Worm (Caenorhabditis elegans) whole organism, L4 larva: ENCODE results near the gene cbp-3.

Source experiments
- D1046.2 ChIP-seq: fragments of 200-800 bp; sonication (Bioruptor generic); IDR thresholded peaks from 2 replicates; pipeline ENCODE4 v1.3.6; 2022; ENCODE audit warnings: missing genetic modification characterization, missing compliant biosample characterization
- F10B5.3 ChIP-seq: sonication (generic microtip); optimal IDR thresholded peaks from 2 replicates; lab custom pipeline; 2016; ENCODE audit warnings: mild to moderate bottlenecking, missing genetic modification characterization, missing compliant biosample characterization
- F44E2.7 ChIP-seq: fragments of 200-800 bp; sonication (Bioruptor generic); IDR thresholded peaks from 2 replicates; pipeline ENCODE4 v2.1.2; 2022; ENCODE audit warnings: missing genetic modification characterization, missing compliant biosample characterization
- F49E8.2 ChIP-seq: sonication (generic microtip); optimal IDR thresholded peaks from 2 replicates; lab custom pipeline; 2016; ENCODE audit warnings: missing compliant biosample characterization, mild to moderate bottlenecking, missing genetic modification characterization, borderline replicate concordance
- R02D3.7 ChIP-seq: fragments of 150-350 bp; sonication (generic microtip); optimal IDR thresholded peaks from 3 replicates; lab custom pipeline; 2014; ENCODE audit warnings: missing biosample characterization, missing genetic modification characterization
- aly-2 ChIP-seq: sonication (generic microtip); optimal IDR thresholded peaks from 2 replicates; lab custom pipeline; 2018; ENCODE audit warnings: missing biosample characterization, missing genetic modification characterization
- ama-1 ChIP-seq: fragments of 150-350 bp; optimal IDR thresholded peaks from 2 replicates; lab custom pipeline; 2014; ENCODE audit warnings: inconsistent platforms, mixed read lengths
- arid-1 ChIP-seq: fragments of 200-800 bp; sonication (Bioruptor generic); conservative IDR thresholded peaks from 2 replicates; pipeline ENCODE4 v1.3.6; 2022; ENCODE audit warnings: missing genetic modification reagents, missing genetic modification characterization, missing compliant biosample characterization
- ceh-32 ChIP-seq: sonication (generic microtip); optimal IDR thresholded peaks from 2 replicates; lab custom pipeline; 2016; ENCODE audit warnings: mild to moderate bottlenecking, missing genetic modification characterization, missing compliant biosample characterization; ENCODE audit not compliant: poor library complexity
- ceh-62 ChIP-seq: sonication (generic microtip); optimal IDR thresholded peaks from 2 replicates; lab custom pipeline; 2017; ENCODE audit warnings: missing biosample characterization, missing genetic modification characterization
- ceh-82 ChIP-seq: sonication (generic microtip); optimal IDR thresholded peaks from 2 replicates; lab custom pipeline; 2017; ENCODE audit warnings: missing biosample characterization, missing genetic modification characterization
- ces-1 ChIP-seq: fragments of 150-350 bp; sonication (generic microtip); optimal IDR thresholded peaks from 4 replicates; lab custom pipeline; 2014; ENCODE audit warnings: missing biosample characterization, missing genetic modification reagents, missing genetic modification characterization
- daf-12 ChIP-seq: fragments of 150-350 bp; optimal IDR thresholded peaks from 2 replicates; lab custom pipeline; 2014; ENCODE audit warnings: missing biosample characterization, missing genetic modification reagents, missing genetic modification characterization
- daf-16 ChIP-seq, 3 experiments: sonication (generic microtip); optimal IDR thresholded peaks; 2 replicates each; lab custom pipeline; 2016 to 2017; ENCODE audit warnings: missing genetic modification characterization in 3 of 3, missing genetic modification reagents in 3 of 3, mild to moderate bottlenecking in 2 of 3, missing compliant biosample characterization in 2 of 3, missing biosample characterization in 1 of 3, moderate library complexity in 1 of 3
- daf-8 ChIP-seq: fragments of 200-800 bp; sonication (Bioruptor generic); IDR thresholded peaks from 2 replicates; pipeline ENCODE4 v1.3.6; 2022; ENCODE audit warnings: missing genetic modification characterization, missing compliant biosample characterization
- dmd-6 ChIP-seq: fragments of 200-800 bp; sonication (Bioruptor generic); IDR thresholded peaks from 2 replicates; pipeline ENCODE4 v1.3.6; 2022; ENCODE audit warnings: missing genetic modification reagents, missing genetic modification characterization, missing compliant biosample characterization
- dmd-9 ChIP-seq: fragments of 200-800 bp; sonication (Bioruptor generic); IDR thresholded peaks from 2 replicates; pipeline ENCODE4 v1.3.6; 2022; ENCODE audit warnings: missing genetic modification reagents, missing genetic modification characterization, missing compliant biosample characterization
- dpl-1 ChIP-seq: fragments of 150-350 bp; optimal IDR thresholded peaks from 2 replicates; lab custom pipeline; 2014; ENCODE audit warnings: missing biosample characterization, missing genetic modification reagents, missing genetic modification characterization
- duxl-1 ChIP-seq: sonication (generic microtip); optimal IDR thresholded peaks from 2 replicates; lab custom pipeline; 2016; ENCODE audit warnings: mild to moderate bottlenecking, missing genetic modification characterization, moderate library complexity, missing compliant biosample characterization; ENCODE audit not compliant: poor library complexity
- dve-1 ChIP-seq: sonication (generic microtip); optimal IDR thresholded peaks from 2 replicates; lab custom pipeline; 2017; ENCODE audit warnings: antibody characterized with exemption, mild to moderate bottlenecking, missing genetic modification characterization, missing compliant biosample characterization; ENCODE audit not compliant: insufficient read depth
- egl-27 ChIP-seq: sonication (generic microtip); optimal IDR thresholded peaks from 3 replicates; lab custom pipeline; 2017; ENCODE audit warnings: missing biosample characterization, missing genetic modification reagents, missing genetic modification characterization
- egl-43 ChIP-seq: fragments of 200-800 bp; sonication (Bioruptor generic); IDR thresholded peaks from 2 replicates; pipeline ENCODE4 v1.3.6; 2022; ENCODE audit warnings: missing genetic modification reagents, missing genetic modification characterization, missing compliant biosample characterization
- gei-8 ChIP-seq: fragments of 200-800 bp; sonication (Bioruptor generic); optimal IDR thresholded peaks from 2 replicates; lab custom pipeline; 2018; ENCODE audit warnings: mild to moderate bottlenecking, missing genetic modification characterization, missing compliant biosample characterization
- hlh-11 ChIP-seq: fragments of 200-800 bp; sonication (Bioruptor generic); optimal IDR thresholded peaks from 2 replicates; lab custom pipeline; 2018; ENCODE audit warnings: mild to moderate bottlenecking, missing genetic modification characterization, missing compliant biosample characterization
- hlh-30 ChIP-seq: sonication (generic microtip); optimal IDR thresholded peaks from 2 replicates; lab custom pipeline; 2017; ENCODE audit warnings: antibody characterized with exemption, mild to moderate bottlenecking, missing genetic modification characterization, missing compliant biosample characterization; ENCODE audit not compliant: insufficient read depth
- lim-7 ChIP-seq: fragments of 200-800 bp; sonication (Bioruptor generic); IDR thresholded peaks from 2 replicates; pipeline ENCODE4 v1.3.6; 2022; ENCODE audit warnings: missing genetic modification characterization, missing compliant biosample characterization
- lin-15B ChIP-seq: fragments of 150-350 bp; sonication (generic microtip); optimal IDR thresholded peaks from 3 replicates; lab custom pipeline; 2014; ENCODE audit warnings: missing biosample characterization, missing genetic modification characterization
- lsy-2 ChIP-seq, 2 experiments: fragments of 150-350 bp in 1 of 2; sonication (generic microtip) in 1 of 2; optimal IDR thresholded peaks; 2 replicates each; lab custom pipeline; 2014 to 2017; ENCODE audit warnings: missing biosample characterization in 2 of 2, missing genetic modification characterization in 2 of 2
- mep-1 ChIP-seq: fragments of 150-350 bp; sonication (generic microtip); optimal IDR thresholded peaks from 3 replicates; lab custom pipeline; 2014; ENCODE audit warnings: missing biosample characterization, missing genetic modification characterization
- mxl-3 ChIP-seq: fragments of 200-800 bp; sonication (Bioruptor generic); optimal IDR thresholded peaks from 2 replicates; lab custom pipeline; 2018; ENCODE audit warnings: mild to moderate bottlenecking, missing genetic modification characterization, missing compliant biosample characterization
- nhr-102 ChIP-seq: sonication (generic microtip); optimal IDR thresholded peaks from 2 replicates; lab custom pipeline; 2016; ENCODE audit warnings: mild to moderate bottlenecking, missing genetic modification characterization, moderate library complexity, missing compliant biosample characterization
- nhr-111 ChIP-seq: fragments of 200-800 bp; sonication (Bioruptor generic); optimal IDR thresholded peaks from 2 replicates; lab custom pipeline; 2018; ENCODE audit warnings: mild to moderate bottlenecking, missing genetic modification characterization, missing compliant biosample characterization
- nhr-28 ChIP-seq: fragments of 150-350 bp; optimal IDR thresholded peaks from 2 replicates; lab custom pipeline; 2014; ENCODE audit warnings: missing biosample characterization, missing genetic modification characterization
- nhr-42 ChIP-seq: fragments of 200-800 bp; sonication (Bioruptor generic); IDR thresholded peaks from 2 replicates; pipeline ENCODE4 v1.3.6; 2022; ENCODE audit warnings: missing genetic modification characterization, missing compliant biosample characterization
- nhr-77 ChIP-seq: fragments of 150-350 bp; optimal IDR thresholded peaks from 2 replicates; lab custom pipeline; 2014; ENCODE audit warnings: missing biosample characterization, missing genetic modification characterization
- pha-4 ChIP-seq, 2 experiments: fragments of 150-350 bp in 1 of 2; fragments of 200-800 bp in 1 of 2; sonication (Bioruptor generic) in 1 of 2; IDR thresholded peaks in 1 of 2; optimal IDR thresholded peaks in 1 of 2; 2 replicates each; pipeline versions ENCODE4 v1.3.6 to Lab custom; 2014 to 2022; ENCODE audit warnings: missing genetic modification characterization in 2 of 2, missing genetic modification reagents in 2 of 2, missing biosample characterization in 1 of 2, missing compliant biosample characterization in 1 of 2
- pqm-1 ChIP-seq: sonication (generic microtip); optimal IDR thresholded peaks from 2 replicates; lab custom pipeline; 2017; ENCODE audit warnings: missing biosample characterization, missing genetic modification characterization
- snpc-1.2 ChIP-seq: fragments of 200-800 bp; sonication (Bioruptor generic); IDR thresholded peaks from 2 replicates; pipeline ENCODE4 v1.3.6; 2022; ENCODE audit warnings: missing genetic modification reagents, missing genetic modification characterization, missing compliant biosample characterization
- unc-130 ChIP-seq: sonication (generic microtip); optimal IDR thresholded peaks from 2 replicates; lab custom pipeline; 2016; ENCODE audit warnings: missing genetic modification reagents, missing genetic modification characterization, missing compliant biosample characterization
- unc-39 ChIP-seq: sonication (generic microtip); optimal IDR thresholded peaks from 2 replicates; lab custom pipeline; 2017; ENCODE audit warnings: missing biosample characterization, missing genetic modification characterization
- vab-7 ChIP-seq: fragments of 200-800 bp; sonication (Bioruptor generic); IDR thresholded peaks from 2 replicates; pipeline ENCODE4 v1.3.6; 2022; ENCODE audit warnings: missing genetic modification reagents, missing genetic modification characterization, missing compliant biosample characterization
- zip-2 ChIP-seq: fragments of 150-350 bp; optimal IDR thresholded peaks from 2 replicates; lab custom pipeline; 2014; ENCODE audit warnings: missing biosample characterization, missing genetic modification characterization

The cbp-3 gene

ce11 chrIII:9910608-9911479 is 2.9 kb upstream of the cbp-3 start, which contains the start of the genes cyld-1 and F40F12.9:
Gene cyld-1, minus strand, starts transcription at chrIII:9910658.
Gene F40F12.9, plus strand, starts transcription at chrIII:9911328.
- no peak for TF ChIP-seq unc-130
- peak; percentile 9 for TF ChIP-seq hlh-11 (tag; lab: Kevin White, UChicago)
- no peak for TF ChIP-seq ceh-62
- no peak for TF ChIP-seq pha-4 (GFP tag; IDR thresholded peaks at IDR 0.05; lab: Robert Waterston, UW)
- peak; percentile 62 for TF ChIP-seq pha-4 (tag; optimal IDR thresholded peaks at IDR 0.05; lab: Kevin White, UChicago)
- peak; percentile 1 for TF ChIP-seq dve-1 (tag; lab: Kevin White, UChicago)
- TF ChIP-seq F49E8.2: no peak
- peak; percentile 54 for TF ChIP-seq pqm-1 (tag; lab: Kevin White, UChicago)
- TF ChIP-seq lsy-2 (tag; optimal IDR thresholded peaks at IDR 0.05; lab: Kevin White, UChicago): no peak
- no peak for TF ChIP-seq daf-12
- TF ChIP-seq nhr-102 (tag; lab: Kevin White, UChicago): no peak
- TF ChIP-seq dmd-6 (GFP tag; lab: Robert Waterston, UW): peak; percentile 48; the same call in 1 of the 2 replicates
- TF ChIP-seq duxl-1 (tag; lab: Kevin White, UChicago): no peak
- no peak for TF ChIP-seq mxl-3 (GFP tag; lab: Kevin White, UChicago)
- no peak for TF ChIP-seq daf-16 (GFP tag; optimal IDR thresholded peaks at IDR 0.05; lab: Kevin White, UChicago)
- TF ChIP-seq daf-16 (tag; optimal IDR thresholded peaks at IDR 0.05; lab: Kevin White, UChicago): peak; percentile 51
- peak; percentile 15 for TF ChIP-seq nhr-77
- no peak for TF ChIP-seq mep-1

ce11 chrIII:9912501-9912900 is 1.3 kb upstream of the cbp-3 start:
- TF ChIP-seq ces-1 (GFP tag; lab: Kevin White, UChicago) (no peak), zip-2 (tag; lab: Kevin White, UChicago) (no peak), hlh-30 (tag; lab: Kevin White, UChicago) (peak; percentile 39), aly-2 (tag; lab: Kevin White, UChicago) (no peak), lsy-2 (tag; optimal IDR thresholded peaks at IDR 0.05; lab: Kevin White, UChicago) (peak in 1 of 2 experiments; percentile 6), gei-8 (GFP tag; lab: Kevin White, UChicago) (no peak), nhr-111 (GFP tag; lab: Kevin White, UChicago) (no peak), daf-16 (GFP tag; optimal IDR thresholded peaks at IDR 0.05; lab: Kevin White, UChicago) (no peak), daf-16 (tag; optimal IDR thresholded peaks at IDR 0.05; lab: Kevin White, UChicago) (peak; percentile 19), pqm-1 (tag; lab: Kevin White, UChicago) (no peak), F44E2.7 (GFP tag; lab: Robert Waterston, UW) (no peak), F49E8.2 (no peak), unc-39 (tag; lab: Kevin White, UChicago) (no peak), duxl-1 (tag; lab: Kevin White, UChicago) (no peak), F10B5.3 (tag; lab: Kevin White, UChicago) (no peak), ama-1 (lab: Kevin White, UChicago) (no peak), arid-1 (GFP tag; lab: Robert Waterston, UW) (no peak), ceh-82 (tag; lab: Kevin White, UChicago) (no peak), lin-15B (no peak), D1046.2 (GFP tag; lab: Robert Waterston, UW) (no peak), vab-7 (no peak), daf-12 (no peak), egl-43 (GFP tag; lab: Robert Waterston, UW) (no peak), lim-7 (GFP tag; lab: Robert Waterston, UW) (no peak), dmd-9 (GFP tag; lab: Robert Waterston, UW) (no peak), daf-8 (GFP tag; lab: Robert Waterston, UW) (no peak), dpl-1 (GFP tag; lab: Kevin White, UChicago) (peak; percentile 55), nhr-42 (GFP tag; lab: Robert Waterston, UW) (no peak), egl-27 (tag; lab: Kevin White, UChicago) (no peak), R02D3.7 (tag; lab: Kevin White, UChicago) (no peak), nhr-28 (tag; lab: Kevin White, UChicago) (no peak), snpc-1.2 (GFP tag; lab: Robert Waterston, UW) (no peak), ceh-32 (tag; lab: Kevin White, UChicago) (no peak)
